Fruit fly (Drosophila melanogaster) whole organism, embryonic: ENCODE data around the gene CG14339.

ENCODE experiments used
- Antp ChIP-seq: fragments of 200-800 bp; sonication (Bioruptor generic); optimal IDR thresholded peaks from 3 replicates; lab custom pipeline; 2016; ENCODE audit warnings: missing biosample characterization, missing genetic modification characterization
- CG11696 ChIP-seq: fragments of 200-800 bp; sonication (Bioruptor generic); IDR thresholded peaks from 2 replicates; pipeline ENCODE4 v1.3.6; 2022; ENCODE audit warnings: missing biosample characterization, missing genetic modification characterization
- CG15479 ChIP-seq: fragments of 200-800 bp; sonication (Bioruptor generic); optimal IDR thresholded peaks from 3 replicates; lab custom pipeline; 2019; ENCODE audit warnings: missing biosample characterization, mild to moderate bottlenecking, missing genetic modification characterization, moderate library complexity
- CG1603 ChIP-seq: fragments of 200-800 bp; sonication (Bioruptor generic); optimal IDR thresholded peaks from 2 replicates; lab custom pipeline; 2019; ENCODE audit warnings: missing biosample characterization, mild to moderate bottlenecking, missing genetic modification characterization, moderate library complexity
- CG16815 ChIP-seq: fragments of 200-800 bp; sonication (Bioruptor generic); optimal IDR thresholded peaks from 3 replicates; lab custom pipeline; 2017; ENCODE audit warnings: missing biosample characterization, mild to moderate bottlenecking, missing genetic modification characterization
- CG1832 ChIP-seq: fragments of 200-800 bp; sonication (Bioruptor generic); optimal IDR thresholded peaks from 2 replicates; lab custom pipeline; 2017; ENCODE audit warnings: missing biosample characterization, mild to moderate bottlenecking, missing genetic modification characterization, inconsistent platforms
- CG18476 ChIP-seq: fragments of 200-800 bp; sonication (Bioruptor generic); optimal IDR thresholded peaks from 2 replicates; lab custom pipeline; 2016; ENCODE audit warnings: missing biosample characterization, mild to moderate bottlenecking, missing genetic modification characterization
- CG32767 ChIP-seq: fragments of 200-800 bp; sonication (Bioruptor generic); IDR thresholded peaks from 2 replicates; pipeline ENCODE4 v1.3.6; 2022; ENCODE audit warnings: missing biosample characterization, missing genetic modification characterization
- CG3726 ChIP-seq: fragments of 200-800 bp; sonication (Bioruptor generic); IDR thresholded peaks from 3 replicates; pipeline ENCODE4, ENCODE4 v1.3.6; 2022; ENCODE audit warnings: missing biosample characterization, missing genetic modification characterization
- CG3847 ChIP-seq: fragments of 200-800 bp; sonication (Bioruptor generic); IDR thresholded peaks from 2 replicates; pipeline ENCODE4 v1.3.6; 2022; ENCODE audit warnings: missing biosample characterization, missing genetic modification characterization
- CG4707 ChIP-seq: fragments of 200-800 bp; sonication (Bioruptor generic); optimal IDR thresholded peaks from 2 replicates; lab custom pipeline; 2018; ENCODE audit warnings: missing biosample characterization, mild to moderate bottlenecking, missing genetic modification characterization, moderate library complexity
- CG8359 ChIP-seq: fragments of 200-800 bp; sonication (Bioruptor generic); optimal IDR thresholded peaks from 2 replicates; lab custom pipeline; 2017; ENCODE audit warnings: missing biosample characterization, mild to moderate bottlenecking, missing genetic modification characterization, borderline replicate concordance
- CG9437 ChIP-seq: fragments of 200-800 bp; sonication (Bioruptor generic); optimal IDR thresholded peaks from 2 replicates; lab custom pipeline; 2018; ENCODE audit warnings: missing biosample characterization, mild to moderate bottlenecking, missing genetic modification characterization
- D19A ChIP-seq: fragments of 200-800 bp; optimal IDR thresholded peaks from 3 replicates; lab custom pipeline; 2019; ENCODE audit warnings: missing biosample characterization, mild to moderate bottlenecking, missing genetic modification characterization, moderate library complexity
- Dad ChIP-seq: fragments of 200-800 bp; sonication (Bioruptor generic); optimal IDR thresholded peaks from 3 replicates; lab custom pipeline; 2016; ENCODE audit warnings: missing biosample characterization, missing genetic modification characterization
- Hr3 ChIP-seq: fragments of 200-800 bp; sonication (Bioruptor generic); optimal IDR thresholded peaks from 3 replicates; lab custom pipeline; 2016; ENCODE audit warnings: missing biosample characterization, missing genetic modification characterization
- Max ChIP-seq: fragments of 200-800 bp; sonication (Bioruptor generic); optimal IDR thresholded peaks from 2 replicates; lab custom pipeline; 2016; ENCODE audit warnings: missing biosample characterization, mild to moderate bottlenecking, missing genetic modification characterization
- Med ChIP-seq: fragments of 200-800 bp; sonication (Bioruptor generic); peaks from one replicate; lab custom pipeline; 2016; ENCODE audit warnings: missing biosample characterization, missing genetic modification characterization, mild to moderate bottlenecking, inconsistent platforms, moderate library complexity
- Mes4 ChIP-seq: fragments of 200-800 bp; sonication (Bioruptor generic); optimal IDR thresholded peaks from 2 replicates; lab custom pipeline; 2016; ENCODE audit warnings: missing biosample characterization, missing genetic modification characterization
- NC2α ChIP-seq: fragments of 200-800 bp; sonication (Bioruptor generic); optimal IDR thresholded peaks from 2 replicates; lab custom pipeline; 2016; ENCODE audit warnings: missing biosample characterization, missing genetic modification characterization
- NfI ChIP-seq: fragments of 200-800 bp; sonication (Bioruptor generic); optimal IDR thresholded peaks from 3 replicates; lab custom pipeline; 2018; ENCODE audit warnings: missing biosample characterization, mild to moderate bottlenecking, missing genetic modification characterization, moderate library complexity
- Oli ChIP-seq: fragments of 200-800 bp; sonication (Bioruptor generic); optimal IDR thresholded peaks from 2 replicates; lab custom pipeline; 2018; ENCODE audit warnings: missing biosample characterization, mild to moderate bottlenecking, missing genetic modification characterization, moderate library complexity
- Pdp1 ChIP-seq, 2 experiments: fragments of 200-800 bp; sonication (Bioruptor generic); optimal IDR thresholded peaks; 3 replicates each; lab custom pipeline; 2016; ENCODE audit warnings: missing biosample characterization in 2 of 2, missing genetic modification characterization in 2 of 2, mild to moderate bottlenecking in 1 of 2, moderate library complexity in 1 of 2
- Six4 ChIP-seq: fragments of 200-800 bp; sonication (Bioruptor generic); optimal IDR thresholded peaks from 2 replicates; lab custom pipeline; 2016; ENCODE audit warnings: missing biosample characterization, missing genetic modification characterization
- Sox100B ChIP-seq: fragments of 200-800 bp; sonication (Bioruptor generic); optimal IDR thresholded peaks from 3 replicates; lab custom pipeline; 2018; ENCODE audit warnings: missing biosample characterization, mild to moderate bottlenecking, missing genetic modification characterization
- Sry-δ ChIP-seq: fragments of 200-800 bp; sonication (Bioruptor generic); optimal IDR thresholded peaks from 2 replicates; lab custom pipeline; 2016; ENCODE audit warnings: missing biosample characterization, missing genetic modification characterization
- Taf1 ChIP-seq: fragments of 200-800 bp; sonication (Bioruptor generic); IDR thresholded peaks from 2 replicates; pipeline ENCODE4 v1.3.6; 2022; ENCODE audit warnings: missing biosample characterization, missing genetic modification characterization
- Usf ChIP-seq: fragments of 200-800 bp; sonication (Bioruptor generic); optimal IDR thresholded peaks from 2 replicates; lab custom pipeline; 2017; ENCODE audit warnings: missing genotype, missing biosample characterization, missing genetic modification characterization
- ase ChIP-seq: fragments of 200-800 bp; sonication (Bioruptor generic); IDR thresholded peaks from 3 replicates; pipeline ENCODE4 v1.3.6; 2022; ENCODE audit warnings: missing biosample characterization, missing genetic modification characterization
- crol ChIP-seq: fragments of 200-800 bp; sonication (Bioruptor generic); IDR thresholded peaks from 2 replicates; pipeline ENCODE4 v1.3.6; 2022; ENCODE audit warnings: missing biosample characterization, missing genetic modification characterization
- da ChIP-seq: fragments of 200-800 bp; sonication (Bioruptor generic); optimal IDR thresholded peaks from 2 replicates; lab custom pipeline; 2016; ENCODE audit warnings: missing biosample characterization, missing genetic modification characterization
- fd96Cb ChIP-seq: fragments of 200-800 bp; sonication (Bioruptor generic); optimal IDR thresholded peaks from 2 replicates; lab custom pipeline; 2018; ENCODE audit warnings: missing biosample characterization, mild to moderate bottlenecking, missing genetic modification characterization, moderate library complexity
- gfzf ChIP-seq: fragments of 200-800 bp; sonication (Bioruptor generic); optimal IDR thresholded peaks from 2 replicates; lab custom pipeline; 2016; ENCODE audit warnings: missing biosample characterization, mild to moderate bottlenecking, missing genetic modification characterization, moderate library complexity
- grau ChIP-seq: fragments of 200-800 bp; optimal IDR thresholded peaks from 3 replicates; lab custom pipeline; 2019; ENCODE audit warnings: missing biosample characterization, mild to moderate bottlenecking, missing genetic modification characterization, moderate library complexity
- hkb ChIP-seq, 2 experiments: fragments of 200-800 bp in 1 of 2; fragments of >200 bp in 1 of 2; sonication (Bioruptor generic) in 1 of 2; IDR thresholded peaks in 1 of 2; optimal IDR thresholded peaks in 1 of 2; 2 replicates each; pipeline versions ENCODE4 v1.3.6 to Lab custom; 2017 to 2022; ENCODE audit warnings: missing biosample characterization in 1 of 2, missing genetic modification characterization in 1 of 2
- hth ChIP-seq: fragments of >200 bp; optimal IDR thresholded peaks from 2 replicates; lab custom pipeline; 2017; ENCODE audit warnings: inconsistent platforms
- jing ChIP-seq: fragments of 200-800 bp; sonication (Bioruptor generic); optimal IDR thresholded peaks from 2 replicates; lab custom pipeline; 2018; ENCODE audit warnings: missing biosample characterization, mild to moderate bottlenecking, missing genetic modification characterization
- kni ChIP-seq: fragments of 200-800 bp; sonication (Bioruptor generic); optimal IDR thresholded peaks from 3 replicates; lab custom pipeline; 2017; ENCODE audit warnings: mild to moderate bottlenecking, missing biosample characterization, missing genetic modification reagents, missing genetic modification characterization
- p53 ChIP-seq: fragments of 200-800 bp; sonication (Bioruptor generic); optimal IDR thresholded peaks from 2 replicates; lab custom pipeline; 2016; ENCODE audit warnings: missing biosample characterization, missing genetic modification characterization
- phol ChIP-seq: fragments of 200-800 bp; sonication (Bioruptor generic); optimal IDR thresholded peaks from 3 replicates; lab custom pipeline; 2018; ENCODE audit warnings: missing biosample characterization, mild to moderate bottlenecking, missing genetic modification characterization, moderate library complexity
- sc ChIP-seq, 3 experiments: fragments of >200 bp in 2 of 3; fragments of 200-800 bp in 1 of 3; sonication (Bioruptor generic) in 1 of 3; optimal IDR thresholded peaks; 2 replicates in 2 of 3; 3 replicates in 1 of 3; lab custom pipeline; 2017; ENCODE audit warnings: mild to moderate bottlenecking in 1 of 3, missing biosample characterization in 1 of 3, missing genetic modification characterization in 1 of 3, missing genetic modification reagents in 1 of 3
- sob ChIP-seq: fragments of 200-800 bp; sonication (Bioruptor generic); IDR thresholded peaks from 2 replicates; pipeline ENCODE4 v1.3.6; 2022; ENCODE audit warnings: missing biosample characterization, missing genetic modification characterization
- sr ChIP-seq: fragments of 200-800 bp; sonication (Bioruptor generic); IDR thresholded peaks from 3 replicates; pipeline ENCODE4 v1.3.6; 2022; ENCODE audit warnings: missing biosample characterization, missing genetic modification characterization
- stwl ChIP-seq: fragments of 200-800 bp; sonication (Bioruptor generic); optimal IDR thresholded peaks from 3 replicates; lab custom pipeline; 2018; ENCODE audit warnings: missing biosample characterization, mild to moderate bottlenecking, missing genetic modification characterization, moderate library complexity
- tap ChIP-seq: fragments of 200-800 bp; optimal IDR thresholded peaks from 3 replicates; lab custom pipeline; 2019; ENCODE audit warnings: missing biosample characterization, mild to moderate bottlenecking, missing genetic modification characterization, moderate library complexity
- tin ChIP-seq: fragments of 200-800 bp; sonication (Bioruptor generic); optimal IDR thresholded peaks from 3 replicates; lab custom pipeline; 2016; ENCODE audit warnings: missing biosample characterization, missing genetic modification characterization
- zen ChIP-seq: fragments of 200-800 bp; sonication (Bioruptor generic); optimal IDR thresholded peaks from 3 replicates; lab custom pipeline; 2018; ENCODE audit warnings: missing biosample characterization, mild to moderate bottlenecking, missing genetic modification characterization, moderate library complexity

CG14339 gene

DNA sequence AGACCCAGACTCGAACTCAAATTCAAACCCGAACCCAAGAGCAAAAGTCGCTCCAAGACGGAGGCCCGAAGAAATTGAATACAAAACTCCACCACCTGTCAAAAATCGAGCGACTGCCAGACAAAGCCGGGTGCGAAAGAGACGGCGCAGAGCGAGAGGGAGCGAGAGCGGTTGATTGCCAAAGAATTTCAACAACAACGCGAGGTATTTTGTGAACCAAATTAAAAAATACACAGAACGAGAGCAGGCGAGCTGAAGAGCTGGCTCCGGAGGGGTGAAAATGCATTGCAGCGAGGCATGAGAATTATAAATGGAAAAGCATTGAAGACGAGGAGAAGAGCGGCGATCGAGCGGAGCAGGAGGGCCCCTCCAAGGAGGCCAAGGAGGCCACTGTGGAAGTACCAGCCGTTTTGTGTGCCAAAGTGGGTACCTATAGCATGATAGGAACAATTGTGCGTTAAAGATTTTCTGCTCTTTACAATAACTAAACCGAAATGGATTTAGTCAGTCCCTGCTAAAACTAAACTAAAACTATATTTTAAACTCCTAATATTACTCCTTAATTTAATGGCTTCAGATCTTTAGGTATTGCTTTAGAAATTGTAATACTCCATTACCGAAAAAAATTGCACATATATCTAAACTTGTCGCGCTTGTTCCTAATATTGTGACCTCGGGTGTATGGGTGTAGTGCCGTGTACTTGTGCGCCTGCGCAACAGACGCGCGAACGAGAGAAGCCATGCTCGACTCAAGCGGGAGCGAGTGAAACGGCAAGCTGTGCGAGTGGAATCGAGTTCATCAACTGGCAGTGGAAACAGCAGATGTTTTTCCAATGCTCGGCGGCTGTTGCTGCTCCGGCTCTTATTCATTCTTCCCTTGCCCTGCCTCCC lies 45.6 kb upstream of the CG14339 start (continued):
- TF ChIP-seq Pdp1 (GFP tag; optimal IDR thresholded peaks at IDR 0.05; lab: Kevin White, UChicago) (peak in 1 of 2 experiments; percentile 29), CG11696 (GFP tag; lab: Robert Waterston, UW) (peak; percentile 98), CG1603 (tag; lab: Kevin White, UChicago) (peak; percentile 41), tap (peak; percentile 19), CG8359 (peak; percentile 35), hth (lab: Kevin White, UChicago) (no peak), Sry-δ (GFP tag; lab: Kevin White, UChicago) (no peak), sr (no peak), CG18476 (GFP tag; lab: Kevin White, UChicago) (peak; percentile 11), Hr3 (GFP tag; lab: Kevin White, UChicago) (peak; percentile 22), p53 (GFP tag; lab: Kevin White, UChicago) (no peak), grau (peak; percentile 53), Mes4 (peak; percentile 23), CG16815 (GFP tag; lab: Kevin White, UChicago) (peak; percentile 78), Usf (peak; percentile 44), Sox100B (GFP tag; lab: Kevin White, UChicago) (peak; percentile 21), Taf1 (GFP tag; lab: Robert Waterston, UW) (no peak), da (GFP tag; lab: Kevin White, UChicago) (peak; percentile 44), NfI (GFP tag; lab: Kevin White, UChicago) (no peak), CG32767 (GFP tag; lab: Robert Waterston, UW) (no peak), crol (peak; percentile 64; the same call in 1 of the 2 replicates), NC2α (GFP tag; lab: Kevin White, UChicago) (no peak), jing (GFP tag; lab: Kevin White, UChicago) (peak; percentile 15), Oli (peak; percentile 64), gfzf (GFP tag; lab: Kevin White, UChicago) (no peak), ase (peak; percentile 11; the same call in 1 of the 3 replicates), D19A (tag; lab: Kevin White, UChicago) (peak; percentile 22), Antp (peak; percentile 17), phol (peak; percentile 74), CG1832 (GFP tag; lab: Kevin White, UChicago) (peak; percentile 84), Med (GFP tag; lab: Kevin White, UChicago) (peak; percentile 70), fd96Cb (tag; lab: Kevin White, UChicago) (peak; percentile 68), CG3726 (no peak), sc (optimal IDR thresholded peaks at IDR 0.05; lab: Kevin White, UChicago) (no peak), sc (GFP tag; optimal IDR thresholded peaks at IDR 0.05; lab: Kevin White, UChicago) (peak; percentile 47), CG3847 (GFP tag; lab: Robert Waterston, UW) (no peak), stwl (tag; lab: Kevin White, UChicago) (peak; percentile 1), Six4 (GFP tag; lab: Kevin White, UChicago) (peak; percentile 32), zen (peak; percentile 4), Max (GFP tag; lab: Kevin White, UChicago) (peak; percentile 30), CG15479 (GFP tag; lab: Kevin White, UChicago) (peak; percentile 57), sob (GFP tag; lab: Robert Waterston, UW) (peak; percentile 31; the same call in 1 of the 2 replicates), CG9437 (GFP tag; lab: Kevin White, UChicago) (peak; percentile 29), CG4707 (GFP tag; lab: Kevin White, UChicago) (peak; percentile 64), hkb (optimal IDR thresholded peaks at IDR 0.05; lab: Kevin White, UChicago) (no peak), hkb (GFP tag; IDR thresholded peaks at IDR 0.05; lab: Robert Waterston, UW) (peak; percentile 30; the same call in 1 of the 2 replicates), kni (GFP tag; lab: Kevin White, UChicago) (peak; percentile 31), tin (GFP tag; lab: Kevin White, UChicago) (peak; percentile 43), Dad (peak; percentile 30)
